Fruit fly (Drosophila melanogaster): ENCODE measurements around the gene CG12470.

dm6 chrX:262836-263235, 44.6 kb upstream of the CG12470 start:
- TF ChIP-seq h (optimal IDR thresholded peaks at IDR 0.05) (no peak), psq (optimal IDR thresholded peaks at IDR 0.05) (no peak), Myc (optimal IDR thresholded peaks at IDR 0.05) (no peak)
